Worm (Caenorhabditis elegans) whole organism, L2 larva: ENCODE results near the gene B0244.7.

Experiments
- F13H6.1 ChIP-seq: sonication (generic microtip); optimal IDR thresholded peaks from 2 replicates; lab custom pipeline; 2016; ENCODE audit warnings: missing genetic modification characterization, missing compliant biosample characterization
- aly-2 ChIP-seq: fragments of 150-350 bp; optimal IDR thresholded peaks from 2 replicates; lab custom pipeline; 2014; ENCODE audit warnings: missing biosample characterization, missing genetic modification characterization
- ceh-82 ChIP-seq: fragments of 150-350 bp; optimal IDR thresholded peaks from 2 replicates; lab custom pipeline; 2014; ENCODE audit warnings: missing biosample characterization, missing genetic modification characterization
- egl-27 ChIP-seq: sonication (generic microtip); optimal IDR thresholded peaks from 3 replicates; lab custom pipeline; 2017; ENCODE audit warnings: missing biosample characterization, missing genetic modification reagents, missing genetic modification characterization
- elt-3 ChIP-seq: sonication (generic microtip); optimal IDR thresholded peaks from 2 replicates; lab custom pipeline; 2017; ENCODE audit warnings: missing biosample characterization, missing genetic modification characterization
- lsy-2 ChIP-seq, 2 experiments: fragments of 150-350 bp in 1 of 2; sonication (generic microtip) in 1 of 2; optimal IDR thresholded peaks; 2 replicates each; lab custom pipeline; 2014 to 2017; ENCODE audit warnings: missing biosample characterization in 2 of 2, missing genetic modification characterization in 2 of 2
- mdl-1 ChIP-seq, 2 experiments: fragments of 150-350 bp in 1 of 2; sonication (generic microtip) in 1 of 2; optimal IDR thresholded peaks; 2 replicates each; lab custom pipeline; 2017; ENCODE audit warnings: missing biosample characterization in 2 of 2, missing genetic modification characterization in 2 of 2
- nhr-10 ChIP-seq: sonication (generic microtip); optimal IDR thresholded peaks from 2 replicates; lab custom pipeline; 2017; ENCODE audit warnings: missing biosample characterization, missing genetic modification characterization
- nhr-23 ChIP-seq: fragments of 150-350 bp; optimal IDR thresholded peaks from 2 replicates; lab custom pipeline; 2014; ENCODE audit warnings: missing biosample characterization, missing genetic modification reagents, missing genetic modification characterization
- zag-1 ChIP-seq: fragments of 150-350 bp; optimal IDR thresholded peaks from 2 replicates; lab custom pipeline; 2014; ENCODE audit warnings: missing biosample characterization, missing genetic modification characterization
- ztf-4 ChIP-seq: fragments of 150-350 bp; optimal IDR thresholded peaks from 2 replicates; lab custom pipeline; 2014; ENCODE audit warnings: missing biosample characterization, missing genetic modification characterization

ce11 chrIII:5750503-5750902, 19.2 kb downstream of the B0244.7 start:
- no peak for TF ChIP-seq egl-27 (tag; lab: Kevin White, UChicago)
- TF ChIP-seq zag-1 (tag; lab: Kevin White, UChicago), result no peak
- TF ChIP-seq ztf-4 (tag; lab: Kevin White, UChicago), result no peak
- TF ChIP-seq lsy-2 (tag; optimal IDR thresholded peaks at IDR 0.05; lab: Kevin White, UChicago), result no peak
- TF ChIP-seq mdl-1 (tag; optimal IDR thresholded peaks at IDR 0.05; lab: Kevin White, UChicago), result no peak
- no peak for TF ChIP-seq ceh-82
- TF ChIP-seq elt-3, result no peak
- no peak for TF ChIP-seq F13H6.1
- no peak for TF ChIP-seq nhr-10 (tag; lab: Kevin White, UChicago)
- no peak for TF ChIP-seq aly-2 (tag; lab: Kevin White, UChicago)
- no peak for TF ChIP-seq nhr-23 (tag; lab: Kevin White, UChicago)
